Worm (Caenorhabditis elegans) whole organism, L3 larva: ENCODE measurements around the gene srh-291.

Source experiments
- R02D3.7 ChIP-seq: fragments of 150-350 bp; optimal IDR thresholded peaks from 2 replicates; lab custom pipeline; 2014; ENCODE audit warnings: missing biosample characterization, missing genetic modification characterization
- ZK546.5 ChIP-seq: sonication (generic microtip); optimal IDR thresholded peaks from 2 replicates; lab custom pipeline; 2017; ENCODE audit warnings: missing biosample characterization, missing genetic modification characterization
- aly-2 ChIP-seq: fragments of 150-350 bp; optimal IDR thresholded peaks from 2 replicates; lab custom pipeline; 2014; ENCODE audit warnings: missing biosample characterization, missing genetic modification characterization
- ama-1 ChIP-seq: fragments of 150-350 bp; optimal IDR thresholded peaks from 2 replicates; lab custom pipeline; 2018
- ceh-16 ChIP-seq: sonication (generic microtip); optimal IDR thresholded peaks from 2 replicates; lab custom pipeline; 2017; ENCODE audit warnings: missing biosample characterization, missing genetic modification characterization
- ceh-28 ChIP-seq: fragments of 150-350 bp; optimal IDR thresholded peaks from 2 replicates; lab custom pipeline; 2014; ENCODE audit warnings: missing biosample characterization, missing genetic modification reagents, missing genetic modification characterization
- ceh-82 ChIP-seq: fragments of 150-350 bp; optimal IDR thresholded peaks from 2 replicates; lab custom pipeline; 2014; ENCODE audit warnings: missing biosample characterization, missing genetic modification characterization
- daf-12 ChIP-seq: fragments of 150-350 bp; optimal IDR thresholded peaks from 2 replicates; lab custom pipeline; 2014; ENCODE audit warnings: missing biosample characterization, missing genetic modification reagents, missing genetic modification characterization
- egl-27 ChIP-seq: sonication (generic microtip); optimal IDR thresholded peaks from 4 replicates; lab custom pipeline; 2017; ENCODE audit warnings: missing biosample characterization, missing genetic modification reagents, missing genetic modification characterization
- egl-5 ChIP-seq: fragments of 150-350 bp; optimal IDR thresholded peaks from 2 replicates; lab custom pipeline; 2017; ENCODE audit warnings: missing biosample characterization, missing genetic modification reagents, missing genetic modification characterization, inconsistent platforms
- elt-1 ChIP-seq: fragments of 150-350 bp; optimal IDR thresholded peaks from 2 replicates; lab custom pipeline; 2014; ENCODE audit warnings: missing biosample characterization, missing genetic modification characterization
- elt-2 ChIP-seq: sonication (generic microtip); optimal IDR thresholded peaks from 2 replicates; lab custom pipeline; 2016; ENCODE audit warnings: missing genetic modification reagents, mild to moderate bottlenecking, missing genetic modification characterization, missing compliant biosample characterization
- elt-3 ChIP-seq, 3 experiments: fragments of 150-350 bp in 1 of 3; sonication (generic microtip) in 2 of 3; optimal IDR thresholded peaks; 2 replicates in 2 of 3; 4 replicates in 1 of 3; lab custom pipeline; 2014 to 2017; ENCODE audit warnings: missing biosample characterization in 3 of 3, missing genetic modification characterization in 3 of 3
- fkh-10 ChIP-seq: sonication (generic microtip); optimal IDR thresholded peaks from 2 replicates; lab custom pipeline; 2017; ENCODE audit warnings: missing biosample characterization, missing genetic modification reagents, missing genetic modification characterization
- fos-1 ChIP-seq: fragments of 150-350 bp; optimal IDR thresholded peaks from 2 replicates; lab custom pipeline; 2014; ENCODE audit warnings: missing biosample characterization, missing genetic modification characterization
- jun-1 ChIP-seq: fragments of 150-350 bp; optimal IDR thresholded peaks from 2 replicates; lab custom pipeline; 2014; ENCODE audit warnings: missing biosample characterization, missing genetic modification reagents, missing genetic modification characterization
- lin-15B ChIP-seq: fragments of 150-350 bp; optimal IDR thresholded peaks from 2 replicates; lab custom pipeline; 2014; ENCODE audit warnings: missing biosample characterization, missing genetic modification characterization
- lsy-12 ChIP-seq: sonication (generic microtip); optimal IDR thresholded peaks from 2 replicates; lab custom pipeline; 2016; ENCODE audit warnings: mild to moderate bottlenecking, missing genetic modification characterization, missing compliant biosample characterization
- mdl-1 ChIP-seq: fragments of 150-350 bp; optimal IDR thresholded peaks from 2 replicates; lab custom pipeline; 2014; ENCODE audit warnings: missing biosample characterization, missing genetic modification characterization
- mml-1 ChIP-seq: fragments of 150-350 bp; sonication (generic microtip); optimal IDR thresholded peaks from 3 replicates; lab custom pipeline; 2014; ENCODE audit warnings: missing biosample characterization, missing genetic modification characterization
- nfya-1 ChIP-seq: sonication (generic microtip); optimal IDR thresholded peaks from 2 replicates; lab custom pipeline; 2017; ENCODE audit warnings: missing genetic modification characterization, mild to moderate bottlenecking, missing compliant biosample characterization, antibody characterized with exemption, moderate library complexity; ENCODE audit not compliant: insufficient read depth
- nhr-11 ChIP-seq: fragments of 150-350 bp; optimal IDR thresholded peaks from 2 replicates; lab custom pipeline; 2014; ENCODE audit warnings: missing biosample characterization, missing genetic modification characterization
- nhr-12 ChIP-seq: fragments of 150-350 bp; optimal IDR thresholded peaks from 2 replicates; lab custom pipeline; 2014; ENCODE audit warnings: missing biosample characterization, missing genetic modification characterization
- nhr-23 ChIP-seq: fragments of 150-350 bp; optimal IDR thresholded peaks from 2 replicates; lab custom pipeline; 2014; ENCODE audit warnings: missing biosample characterization, missing genetic modification reagents, missing genetic modification characterization
- nhr-25 ChIP-seq: sonication (generic microtip); optimal IDR thresholded peaks from 2 replicates; lab custom pipeline; 2017; ENCODE audit warnings: missing biosample characterization, missing genetic modification characterization
- nhr-43 ChIP-seq: sonication (generic microtip); optimal IDR thresholded peaks from 2 replicates; lab custom pipeline; 2016; ENCODE audit warnings: mild to moderate bottlenecking, missing genetic modification characterization, missing compliant biosample characterization; ENCODE audit not compliant: poor library complexity, severe bottlenecking
- nhr-67 ChIP-seq: fragments of 150-350 bp; optimal IDR thresholded peaks from 2 replicates; lab custom pipeline; 2014; ENCODE audit warnings: missing biosample characterization, missing genetic modification characterization
- nhr-77 ChIP-seq: fragments of 150-350 bp; optimal IDR thresholded peaks from 2 replicates; lab custom pipeline; 2014; ENCODE audit warnings: missing biosample characterization, missing genetic modification characterization
- pqm-1 ChIP-seq: fragments of 150-350 bp; optimal IDR thresholded peaks from 2 replicates; lab custom pipeline; 2017; ENCODE audit warnings: missing biosample characterization, missing genetic modification characterization, inconsistent platforms
- sea-2 ChIP-seq: fragments of 150-350 bp; sonication (generic microtip); optimal IDR thresholded peaks from 4 replicates; lab custom pipeline; 2014; ENCODE audit warnings: missing biosample characterization, missing genetic modification reagents, missing genetic modification characterization
- skn-1 ChIP-seq: fragments of 150-350 bp; optimal IDR thresholded peaks from 2 replicates; lab custom pipeline; 2014; ENCODE audit warnings: missing biosample characterization, missing genetic modification characterization
- tbx-2 ChIP-seq: sonication (generic microtip); optimal IDR thresholded peaks from 2 replicates; lab custom pipeline; 2016; ENCODE audit warnings: mild to moderate bottlenecking, missing genetic modification characterization, missing compliant biosample characterization
- unc-39 ChIP-seq: sonication (generic microtip); optimal IDR thresholded peaks from 4 replicates; lab custom pipeline; 2017; ENCODE audit warnings: missing biosample characterization, missing genetic modification characterization
- unc-62 ChIP-seq: fragments of 150-350 bp; sonication (generic microtip); optimal IDR thresholded peaks from 4 replicates; lab custom pipeline; 2014; ENCODE audit warnings: missing biosample characterization, missing genetic modification reagents, missing genetic modification characterization
- zag-1 ChIP-seq: fragments of 150-350 bp; optimal IDR thresholded peaks from 2 replicates; lab custom pipeline; 2014; ENCODE audit warnings: missing biosample characterization, missing genetic modification characterization
- ztf-11 ChIP-seq: fragments of 150-350 bp; optimal IDR thresholded peaks from 2 replicates; lab custom pipeline; 2014; ENCODE audit warnings: missing biosample characterization, missing genetic modification characterization
- ztf-4 ChIP-seq: fragments of 150-350 bp; optimal IDR thresholded peaks from 2 replicates; lab custom pipeline; 2014; ENCODE audit warnings: missing biosample characterization, missing genetic modification characterization

The srh-291 gene

ce11 chrV:17793986-17794385 is 11.4 kb upstream of the srh-291 start, which contains the start of gene srh-289:
TSS of gene srh-289 (minus strand) at chrV:17794086.
- TF ChIP-seq lin-15B (tag; lab: Kevin White, UChicago) (no peak), nhr-67 (no peak), egl-5 (no peak), mml-1 (tag; lab: Kevin White, UChicago) (no peak), nfya-1 (tag; lab: Kevin White, UChicago) (no peak), ztf-11 (tag; lab: Kevin White, UChicago) (no peak), skn-1 (tag; lab: Kevin White, UChicago) (no peak), ZK546.5 (no peak), R02D3.7 (no peak), zag-1 (tag; lab: Kevin White, UChicago) (no peak), tbx-2 (no peak), unc-39 (tag; lab: Kevin White, UChicago) (no peak), elt-3 (tag; optimal IDR thresholded peaks at IDR 0.05; lab: Kevin White, UChicago) (no peak), sea-2 (GFP tag; lab: Kevin White, UChicago) (no peak), elt-1 (tag; lab: Kevin White, UChicago) (no peak), daf-12 (tag; lab: Kevin White, UChicago) (no peak), elt-2 (tag; lab: Kevin White, UChicago) (no peak)

DNA sequence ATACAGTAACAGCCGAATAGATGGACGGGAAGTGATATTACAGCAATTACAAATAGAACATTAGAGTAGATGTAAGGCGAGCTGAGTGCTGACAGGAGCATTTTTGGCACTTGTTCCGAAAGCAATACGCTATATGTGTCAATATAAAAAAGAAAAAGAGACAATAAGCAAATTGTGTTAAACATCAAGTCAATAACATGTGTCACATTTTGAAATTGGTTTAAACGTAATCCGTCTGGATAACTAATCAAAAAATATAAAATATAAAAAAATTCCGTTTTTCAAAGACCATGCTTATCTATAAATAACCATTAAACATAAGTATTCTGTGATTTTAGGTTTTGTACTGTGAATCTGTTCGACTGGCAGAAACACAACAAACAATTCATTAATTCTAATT is 9.8 kb upstream of the srh-291 start, which contains the start of gene srh-288:
TSS of gene srh-288 (minus strand) at position 101 of the 400 bp plus-strand sequence.
- TF ChIP-seq daf-12 (tag; lab: Kevin White, UChicago), result no peak
- no peak for TF ChIP-seq aly-2 (tag; lab: Kevin White, UChicago)
- no peak for TF ChIP-seq jun-1 (tag; lab: Kevin White, UChicago)
- no peak for TF ChIP-seq elt-1 (tag; lab: Kevin White, UChicago)
- no peak for TF ChIP-seq nfya-1 (tag; lab: Kevin White, UChicago)
- no peak for TF ChIP-seq fos-1 (tag; lab: Kevin White, UChicago)
- TF ChIP-seq ceh-28 (tag; lab: Kevin White, UChicago), result no peak
- TF ChIP-seq pqm-1 (tag; lab: Kevin White, UChicago), result no peak
- no peak for TF ChIP-seq mdl-1 (tag; lab: Kevin White, UChicago)
- no peak for TF ChIP-seq nhr-12

- TF ChIP-seq nhr-11 (tag; lab: Kevin White, UChicago) (no peak), lsy-12 (tag; lab: Kevin White, UChicago) (no peak), daf-12 (tag; lab: Kevin White, UChicago) (no peak), elt-2 (tag; lab: Kevin White, UChicago) (no peak), nhr-43 (tag; lab: Kevin White, UChicago) (no peak), ceh-82 (tag; lab: Kevin White, UChicago) (no peak)
Measured at ce11 chrV:17798789-17799188, 6.6 kb upstream of the srh-291 start, which contains the start of gene srx-18. TSS of gene srx-18 (minus strand) at chrV:17798889.

DNA sequence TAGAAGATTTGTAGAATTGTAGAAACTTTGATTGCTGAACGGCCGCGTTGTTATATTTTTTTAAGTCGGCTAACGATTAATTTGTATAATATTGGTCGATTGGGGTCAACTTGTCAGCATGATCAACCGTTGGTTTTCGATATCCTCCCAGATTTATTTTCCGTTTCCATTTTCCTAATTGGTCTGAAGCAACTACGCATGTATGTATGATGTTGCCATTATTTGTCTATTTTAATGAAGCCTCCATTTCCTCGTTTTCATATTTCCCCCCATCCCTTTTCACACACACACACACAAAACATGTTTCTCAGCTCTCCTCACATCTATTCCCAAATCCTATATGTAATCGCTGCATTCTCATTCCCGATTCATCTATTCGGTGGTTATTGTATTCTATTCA is 4.9 kb upstream of the srh-291 start, which contains the start of gene srh-287:
TSS of gene srh-287 (plus strand) at position 301 of the 400 bp plus-strand sequence.
- TF ChIP-seq fkh-10 (no peak), ceh-82 (tag; lab: Kevin White, UChicago) (no peak), egl-5 (no peak), nhr-77 (tag; lab: Kevin White, UChicago) (no peak), egl-27 (no peak), lsy-12 (tag; lab: Kevin White, UChicago) (no peak), ZK546.5 (no peak), sea-2 (GFP tag; lab: Kevin White, UChicago) (no peak), mdl-1 (tag; lab: Kevin White, UChicago) (no peak), nhr-23 (no peak), unc-62 (GFP tag; lab: Kevin White, UChicago) (no peak), ztf-4 (tag; lab: Kevin White, UChicago) (no peak)

DNA sequence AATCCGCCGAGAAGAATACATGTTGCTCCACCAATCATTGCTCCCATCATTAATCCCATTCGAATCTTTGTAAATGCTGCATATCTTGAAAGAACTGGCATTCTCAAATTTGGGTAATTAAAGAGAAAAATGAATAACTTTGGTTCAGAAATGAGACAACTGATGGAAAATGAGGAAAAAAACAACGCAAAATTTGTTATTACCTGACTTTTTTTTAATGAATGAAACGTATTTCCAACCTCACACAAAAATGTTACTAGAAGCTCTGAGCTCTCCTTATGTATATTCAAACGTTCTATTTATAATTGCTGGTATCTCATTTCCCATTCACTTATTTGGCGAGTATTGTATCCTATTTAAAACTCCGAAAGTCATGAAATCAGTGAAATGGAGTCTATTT is 2.9 kb upstream of the srh-291 start, which contains the start of the genes Y94A7B.11 and srh-292:
TSS of gene Y94A7B.11 (minus strand) at position 101 of the 400 bp plus-strand sequence.
TSS of gene srh-292 (plus strand) at position 251 of the 400 bp plus-strand sequence.
- no peak for TF ChIP-seq ZK546.5
- TF ChIP-seq ama-1 (lab: Kevin White, UChicago), result no peak
- no peak for TF ChIP-seq unc-62 (GFP tag; lab: Kevin White, UChicago)
- no peak for TF ChIP-seq mdl-1 (tag; lab: Kevin White, UChicago)
- TF ChIP-seq nhr-11 (tag; lab: Kevin White, UChicago), result no peak
- no peak for TF ChIP-seq ceh-16
- TF ChIP-seq egl-27, result no peak
- no peak for TF ChIP-seq nfya-1 (tag; lab: Kevin White, UChicago)
- no peak for TF ChIP-seq egl-5
- TF ChIP-seq jun-1 (tag; lab: Kevin White, UChicago), result no peak
- no peak for TF ChIP-seq nhr-67
- no peak for TF ChIP-seq lsy-12 (tag; lab: Kevin White, UChicago)
- no peak for TF ChIP-seq lin-15B (tag; lab: Kevin White, UChicago)
- no peak for TF ChIP-seq tbx-2
- no peak for TF ChIP-seq unc-39 (tag; lab: Kevin White, UChicago)
- TF ChIP-seq nhr-25 (tag; lab: Kevin White, UChicago), result no peak
- TF ChIP-seq daf-12 (tag; lab: Kevin White, UChicago), result no peak
- TF ChIP-seq skn-1 (tag; lab: Kevin White, UChicago), result no peak
- no peak for TF ChIP-seq nhr-43 (tag; lab: Kevin White, UChicago)
